Worm (Caenorhabditis elegans): ENCODE results near the gene srw-121.

DNA sequence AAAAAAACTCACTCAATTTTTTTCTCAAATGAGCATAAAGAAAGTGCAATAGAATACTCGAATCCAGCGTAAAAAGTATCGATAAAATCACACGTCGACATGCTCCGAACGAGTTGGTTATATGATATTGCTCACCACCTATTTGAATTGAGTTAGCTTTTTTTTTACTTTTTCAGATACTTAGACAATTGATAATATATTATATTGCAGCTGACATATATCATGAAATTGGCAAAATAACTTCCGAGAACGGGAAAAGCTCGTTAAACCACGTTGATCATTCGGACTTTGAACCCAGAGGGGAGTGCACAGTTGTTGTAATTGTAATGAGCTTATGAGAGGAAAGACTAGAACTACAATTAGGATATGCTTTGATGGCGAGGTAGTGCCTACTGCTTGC, 19.1 kb upstream of the srw-121 start, which contains the start of gene srw-136:
- TF ChIP-seq ceh-28 (tag; optimal IDR thresholded peaks at IDR 0.05) (no peak), aly-2 (tag; optimal IDR thresholded peaks at IDR 0.05) (no peak), pha-4 (tag; optimal IDR thresholded peaks at IDR 0.05) (no peak), elt-1 (tag; optimal IDR thresholded peaks at IDR 0.05) (no peak), nhr-43 (tag; optimal IDR thresholded peaks at IDR 0.05; ENCODE audit: poor library complexity, severe bottlenecking) (no peak), nhr-12 (tag; optimal IDR thresholded peaks at IDR 0.05) (no peak), nfya-1 (tag; optimal IDR thresholded peaks at IDR 0.05; ENCODE audit: insufficient read depth) (no peak), ceh-16 (tag; optimal IDR thresholded peaks at IDR 0.05) (no peak), ZK546.5 (tag; optimal IDR thresholded peaks at IDR 0.05) (no peak), jun-1 (tag; optimal IDR thresholded peaks at IDR 0.05) (no peak), nhr-25 (tag; optimal IDR thresholded peaks at IDR 0.05) (no peak), egl-27 (tag; optimal IDR thresholded peaks at IDR 0.05) (no peak), nhr-237 (tag; optimal IDR thresholded peaks at IDR 0.05) (no peak), nhr-77 (tag; optimal IDR thresholded peaks at IDR 0.05) (no peak)

All from whole organism, L3 larva.